Fruit fly (Drosophila melanogaster): ENCODE data around the gene CG12811.

CG12811 gene

DNA sequence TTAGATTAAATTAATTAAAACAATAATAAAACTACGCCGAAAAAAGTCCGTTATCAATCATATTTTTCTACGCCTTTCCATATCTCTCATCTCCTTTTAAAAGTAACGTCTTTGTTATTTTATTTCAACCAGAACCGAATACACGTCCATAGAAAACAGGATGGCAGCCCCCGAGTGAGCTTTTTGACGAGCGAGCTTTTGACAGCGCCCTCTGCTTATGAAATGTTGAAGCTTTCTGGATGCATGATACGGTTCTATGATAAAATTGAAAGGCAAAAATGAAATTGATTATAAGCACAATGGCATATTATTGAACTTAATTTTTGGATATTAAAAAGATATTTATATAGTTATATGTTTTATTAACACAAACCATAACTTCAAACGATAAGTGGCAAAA lies 28.1 kb upstream of the CG12811 start:
- TF ChIP-seq topi (GFP tag; optimal IDR thresholded peaks at IDR 0.05) (peak; percentile 12), CG15336 (GFP tag; IDR thresholded peaks at IDR 0.05) (no peak), pdm3 (GFP tag; optimal IDR thresholded peaks at IDR 0.05) (no peak), CG32006 (GFP tag; optimal IDR thresholded peaks at IDR 0.05) (no peak), CG6276 (GFP tag; optimal IDR thresholded peaks at IDR 0.05) (no peak), achi (GFP tag; optimal IDR thresholded peaks at IDR 0.05) (no peak), Gug (GFP tag; IDR thresholded peaks at IDR 0.05) (no peak), CG10631 (GFP tag; optimal IDR thresholded peaks at IDR 0.05) (no peak), CG8119 (GFP tag; IDR thresholded peaks at IDR 0.05) (no peak), cyc (GFP tag; optimal IDR thresholded peaks at IDR 0.05) (peak; percentile 1), CG6854 (GFP tag; optimal IDR thresholded peaks at IDR 0.05) (no peak), CG11902 (GFP tag; optimal IDR thresholded peaks at IDR 0.05) (no peak), spab (GFP tag; optimal IDR thresholded peaks at IDR 0.05) (no peak), dac (GFP tag; optimal IDR thresholded peaks at IDR 0.05) (no peak), Met (GFP tag; optimal IDR thresholded peaks at IDR 0.05) (peak; percentile 19), svp (GFP tag) (peak; percentile 58), CG6808 (GFP tag; optimal IDR thresholded peaks at IDR 0.05) (no peak), Sox14 (GFP tag; optimal IDR thresholded peaks at IDR 0.05) (peak; percentile 22), Eip78C (GFP tag) (peak; percentile 10), Hr4 (GFP tag; optimal IDR thresholded peaks at IDR 0.05) (no peak), CG8319 (GFP tag; optimal IDR thresholded peaks at IDR 0.05) (no peak), esn (GFP tag; optimal IDR thresholded peaks at IDR 0.05) (peak; percentile 14), vri (GFP tag; optimal IDR thresholded peaks at IDR 0.05) (peak; percentile 27)

- no peak for TF ChIP-seq CG15336 (GFP tag; IDR thresholded peaks at IDR 0.05)
These were observed 26.8 kb upstream of the CG12811 start, which contains the start of gene Alp13 for dm6 chr3R:10075323-10075788. Gene Alp13, minus strand, starts transcription at chr3R:10075373.

dm6 chr3R:10070817-10071216 lies 22.2 kb upstream of the CG12811 start, which contains the start of gene nerfin-2:
Gene nerfin-2, plus strand, starts transcription at chr3R:10071117.
- TF ChIP-seq fkh (GFP tag; optimal IDR thresholded peaks at IDR 0.05), result no peak
- TF ChIP-seq achi (GFP tag; optimal IDR thresholded peaks at IDR 0.05), result no peak

- no peak for TF ChIP-seq CG6808 (GFP tag; optimal IDR thresholded peaks at IDR 0.05)
- no peak for TF ChIP-seq CG15336 (GFP tag; IDR thresholded peaks at IDR 0.05)
- TF ChIP-seq CG7368 (GFP tag; optimal IDR thresholded peaks at IDR 0.05), result no peak
- TF ChIP-seq fd59A (GFP tag; optimal IDR thresholded peaks at IDR 0.05), result no peak
- no peak for TF ChIP-seq lz (GFP tag; optimal IDR thresholded peaks at IDR 0.05)
- TF ChIP-seq OdsH (GFP tag; optimal IDR thresholded peaks at IDR 0.05), result no peak
- no peak for TF ChIP-seq CG10631 (GFP tag; optimal IDR thresholded peaks at IDR 0.05)
These were observed 21.6 kb upstream of the CG12811 start for dm6 chr3R:10070195-10070594.

- TF ChIP-seq svp (GFP tag) (peak; percentile 28), CG8119 (GFP tag; IDR thresholded peaks at IDR 0.05) (no peak)
These were observed 20.2 kb upstream of the CG12811 start for dm6 chr3R:10068780-10069179.

dm6 chr3R:10067605-10068004 lies 19.0 kb upstream of the CG12811 start, which contains the start of gene CG33784:
Gene CG33784, plus strand, starts transcription at chr3R:10067905.
- TF ChIP-seq CG8632 (GFP tag; optimal IDR thresholded peaks at IDR 0.05) (no peak), topi (GFP tag; optimal IDR thresholded peaks at IDR 0.05) (no peak), fd85E (GFP tag; optimal IDR thresholded peaks at IDR 0.05) (no peak), CG8119 (GFP tag; IDR thresholded peaks at IDR 0.05) (no peak), fkh (GFP tag; optimal IDR thresholded peaks at IDR 0.05) (no peak), Ets96B (tag; optimal IDR thresholded peaks at IDR 0.05) (no peak), Blimp-1 (GFP tag; optimal IDR thresholded peaks at IDR 0.05) (no peak), Ets21C (GFP tag; optimal IDR thresholded peaks at IDR 0.05) (no peak), fd59A (GFP tag; optimal IDR thresholded peaks at IDR 0.05) (no peak), esn (GFP tag; optimal IDR thresholded peaks at IDR 0.05) (no peak), pdm3 (GFP tag; optimal IDR thresholded peaks at IDR 0.05) (no peak), CG6808 (GFP tag; optimal IDR thresholded peaks at IDR 0.05) (no peak), eg (GFP tag; IDR thresholded peaks at IDR 0.05) (no peak), CG6276 (GFP tag; optimal IDR thresholded peaks at IDR 0.05) (no peak), CG16779 (tag; optimal IDR thresholded peaks at IDR 0.05) (no peak), Hr4 (GFP tag; optimal IDR thresholded peaks at IDR 0.05) (no peak), Eip75B (GFP tag; optimal IDR thresholded peaks at IDR 0.05) (no peak), CG32006 (GFP tag; optimal IDR thresholded peaks at IDR 0.05) (no peak), vri (GFP tag; optimal IDR thresholded peaks at IDR 0.05) (no peak)
